Fruit fly (Drosophila melanogaster): ENCODE data around the gene CG14860.

Gene CG14860

DNA sequence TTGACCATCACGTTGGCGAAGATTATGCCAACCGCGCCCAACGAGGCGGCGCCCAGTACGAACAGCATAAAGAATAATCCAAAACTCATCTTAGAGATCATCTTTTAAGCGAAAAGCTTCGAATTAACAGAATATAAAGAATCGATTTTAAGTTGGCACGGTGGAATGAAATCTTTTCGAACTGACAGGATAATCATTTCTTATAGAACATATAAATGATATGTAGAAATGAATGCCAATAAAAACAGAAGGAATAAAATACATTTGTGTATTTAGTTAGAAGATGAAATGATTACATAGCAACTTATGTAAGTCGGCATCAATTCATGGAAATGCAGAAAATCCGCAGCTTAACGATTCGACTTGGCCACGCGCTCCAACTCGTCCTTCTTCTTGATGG, 5.6 kb downstream of the CG14860 start, which contains the start of gene VhaPPA1-2:
VhaPPA1-2 (minus strand) TSS at position 101 of the 400 bp plus-strand sequence.
- TF ChIP-seq lola (GFP tag; optimal IDR thresholded peaks at IDR 0.05) = no peak
- no peak for TF ChIP-seq N (GFP tag; optimal IDR thresholded peaks at IDR 0.05)

DNA sequence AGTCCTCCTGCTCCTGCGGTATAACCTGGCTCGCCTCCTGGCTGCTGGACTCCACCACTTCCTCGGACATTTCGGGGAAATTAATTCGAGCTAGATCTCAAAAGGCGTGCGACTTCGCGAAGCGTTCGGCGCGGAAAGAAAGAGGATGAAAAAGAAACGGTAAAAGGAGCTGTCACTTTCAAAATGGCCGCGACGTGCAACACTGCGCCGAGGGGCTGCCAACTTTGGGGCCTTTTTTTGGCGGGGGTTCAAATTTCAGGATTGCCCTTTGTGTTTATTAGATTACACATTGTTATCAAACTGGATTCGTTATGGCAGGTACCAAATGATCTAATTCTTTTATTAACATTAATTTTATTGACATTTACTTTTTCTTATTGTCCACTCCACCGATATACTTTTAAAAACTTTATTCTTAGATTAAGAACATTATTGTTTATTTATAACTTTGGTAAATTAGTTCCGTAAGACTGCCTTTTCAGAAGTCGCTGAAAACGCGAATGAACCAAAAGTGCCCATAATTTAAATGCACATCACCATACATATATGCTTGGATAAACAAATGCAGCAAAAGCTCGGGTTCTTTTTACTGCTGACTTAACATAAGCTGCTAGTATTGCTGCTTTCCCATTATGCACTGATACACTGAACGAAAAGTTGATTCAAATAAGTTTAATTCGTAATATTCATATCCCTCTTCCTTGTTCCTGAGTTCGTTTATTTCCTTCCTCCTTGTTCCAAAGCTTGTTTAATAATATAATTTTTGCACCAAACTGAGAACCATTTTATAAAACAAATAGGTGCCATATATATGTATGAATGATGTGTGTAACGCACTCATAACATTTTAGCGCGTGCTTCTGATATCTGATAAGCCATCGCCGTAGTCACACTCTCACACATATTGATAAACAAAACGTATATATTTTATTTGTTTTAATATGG, 7.1 kb downstream of the CG14860 start, which contains the start of gene RpS5b:
RpS5b (minus strand) TSS at position 156 of the 945 bp plus-strand sequence.
- TF ChIP-seq tai (GFP tag; optimal IDR thresholded peaks at IDR 0.05) (no peak), HLH106 (tag; optimal IDR thresholded peaks at IDR 0.05) (peak; percentile 27), CG9705 (GFP tag; optimal IDR thresholded peaks at IDR 0.05) (peak; percentile 42), dmrt93B (GFP tag; optimal IDR thresholded peaks at IDR 0.05) (peak; percentile 25), psq (GFP tag; optimal IDR thresholded peaks at IDR 0.05) (peak; percentile 26), Rel (GFP tag; optimal IDR thresholded peaks at IDR 0.05) (no peak), Rel (tag; optimal IDR thresholded peaks at IDR 0.05) (peak; percentile 7), rgr (GFP tag; optimal IDR thresholded peaks at IDR 0.05) (peak; percentile 9), CG32264 (GFP tag; optimal IDR thresholded peaks at IDR 0.05) (no peak), Dif (GFP tag; optimal IDR thresholded peaks at IDR 0.05; ENCODE audit: partially characterized antibody) (no peak), h (GFP tag; optimal IDR thresholded peaks at IDR 0.05) (peak; percentile 30)

DNA sequence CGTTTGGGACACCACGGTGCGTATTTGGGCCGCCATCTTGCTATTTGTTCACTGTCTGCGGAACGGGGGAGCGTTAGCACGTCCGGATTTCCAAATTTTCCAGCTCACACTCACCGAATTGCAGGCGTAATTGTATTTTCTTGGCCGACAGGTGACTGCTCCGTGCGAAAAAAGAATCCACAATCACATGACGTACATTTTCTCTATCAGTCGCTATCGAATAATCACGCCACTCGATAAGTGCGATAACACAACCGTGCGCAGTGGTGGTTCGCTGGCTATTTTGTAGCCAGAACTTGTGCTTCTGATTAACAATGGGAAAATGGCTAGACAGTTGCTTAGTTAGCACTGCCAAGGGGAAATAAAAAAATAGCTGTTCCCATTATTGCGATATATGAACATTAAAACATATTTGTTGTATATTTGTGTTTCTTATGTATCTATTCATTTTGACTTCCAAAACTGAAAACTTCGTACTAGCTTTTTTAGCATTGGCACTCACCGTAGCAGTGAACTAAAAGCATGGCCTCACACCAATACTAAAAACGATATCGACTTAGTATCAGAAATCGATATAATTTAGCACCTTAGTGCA, 9.3 kb downstream of the CG14860 start, which contains the start of gene VhaPPA1-1:
VhaPPA1-1 (minus strand) TSS at position 225 of the 595 bp plus-strand sequence.
- peak; percentile 39 for TF ChIP-seq h (GFP tag; optimal IDR thresholded peaks at IDR 0.05)
- peak; percentile 99 for TF ChIP-seq Myc (optimal IDR thresholded peaks at IDR 0.05)
- no peak for TF ChIP-seq br (GFP tag; optimal IDR thresholded peaks at IDR 0.05)
- peak; percentile 89 for TF ChIP-seq woc (GFP tag; optimal IDR thresholded peaks at IDR 0.05)
- TF ChIP-seq Sp1 (GFP tag; optimal IDR thresholded peaks at IDR 0.05) = peak; percentile 32
- peak; percentile 0 for TF ChIP-seq rgr (GFP tag; optimal IDR thresholded peaks at IDR 0.05)
- TF ChIP-seq foxo (GFP tag; optimal IDR thresholded peaks at IDR 0.05) = peak in 1 of 2 experiments; percentile 20
- no peak for TF ChIP-seq Vsx2 (GFP tag; optimal IDR thresholded peaks at IDR 0.05; ENCODE audit: partially characterized antibody)
- peak; percentile 40 for TF ChIP-seq HLH106 (tag; optimal IDR thresholded peaks at IDR 0.05)

DNA sequence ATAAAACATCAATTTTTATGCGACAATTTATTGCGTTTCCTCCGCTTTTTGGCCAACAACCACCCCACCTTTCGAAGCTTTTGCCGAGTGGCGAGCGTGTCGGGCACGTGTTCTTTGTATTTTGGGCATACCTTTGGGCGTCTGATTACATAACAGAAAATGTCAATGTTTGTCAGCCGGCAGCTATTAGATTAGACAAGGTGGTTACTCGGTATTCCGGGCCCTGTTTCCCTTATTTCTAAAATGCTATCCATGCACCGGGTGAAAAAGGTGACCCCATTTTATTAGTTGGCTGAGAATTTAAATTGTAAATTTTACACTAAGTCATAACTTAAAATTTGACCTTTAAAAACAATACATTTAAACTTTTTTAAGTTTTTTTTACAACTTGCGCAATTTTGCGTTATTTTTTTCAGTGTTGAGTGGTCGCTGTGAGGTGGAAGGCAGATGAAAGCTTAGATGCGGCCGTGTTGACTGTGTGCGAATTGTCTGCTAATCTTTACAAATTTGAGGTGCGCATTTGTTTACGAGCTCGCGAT, 17.9 kb downstream of the CG14860 start:
- TF ChIP-seq rgr (GFP tag; optimal IDR thresholded peaks at IDR 0.05) (no peak), fru (GFP tag; optimal IDR thresholded peaks at IDR 0.05) (no peak), br (GFP tag; optimal IDR thresholded peaks at IDR 0.05) (no peak), usp (GFP tag; optimal IDR thresholded peaks at IDR 0.05) (no peak), sage (GFP tag; optimal IDR thresholded peaks at IDR 0.05) (no peak), Rel (GFP tag; optimal IDR thresholded peaks at IDR 0.05) (no peak), Rel (tag; optimal IDR thresholded peaks at IDR 0.05) (no peak), pan (optimal IDR thresholded peaks at IDR 0.05) (no peak), tai (GFP tag; optimal IDR thresholded peaks at IDR 0.05) (no peak), HLH106 (tag; optimal IDR thresholded peaks at IDR 0.05) (no peak), ey (GFP tag; optimal IDR thresholded peaks at IDR 0.05) (no peak), Hr83 (GFP tag; optimal IDR thresholded peaks at IDR 0.05; ENCODE audit: poor library complexity, severe bottlenecking) (no peak), h (GFP tag; optimal IDR thresholded peaks at IDR 0.05) (no peak), foxo (GFP tag; optimal IDR thresholded peaks at IDR 0.05) (no peak), dsf (GFP tag; optimal IDR thresholded peaks at IDR 0.05; ENCODE audit: borderline replicate concordance) (no peak)

DNA sequence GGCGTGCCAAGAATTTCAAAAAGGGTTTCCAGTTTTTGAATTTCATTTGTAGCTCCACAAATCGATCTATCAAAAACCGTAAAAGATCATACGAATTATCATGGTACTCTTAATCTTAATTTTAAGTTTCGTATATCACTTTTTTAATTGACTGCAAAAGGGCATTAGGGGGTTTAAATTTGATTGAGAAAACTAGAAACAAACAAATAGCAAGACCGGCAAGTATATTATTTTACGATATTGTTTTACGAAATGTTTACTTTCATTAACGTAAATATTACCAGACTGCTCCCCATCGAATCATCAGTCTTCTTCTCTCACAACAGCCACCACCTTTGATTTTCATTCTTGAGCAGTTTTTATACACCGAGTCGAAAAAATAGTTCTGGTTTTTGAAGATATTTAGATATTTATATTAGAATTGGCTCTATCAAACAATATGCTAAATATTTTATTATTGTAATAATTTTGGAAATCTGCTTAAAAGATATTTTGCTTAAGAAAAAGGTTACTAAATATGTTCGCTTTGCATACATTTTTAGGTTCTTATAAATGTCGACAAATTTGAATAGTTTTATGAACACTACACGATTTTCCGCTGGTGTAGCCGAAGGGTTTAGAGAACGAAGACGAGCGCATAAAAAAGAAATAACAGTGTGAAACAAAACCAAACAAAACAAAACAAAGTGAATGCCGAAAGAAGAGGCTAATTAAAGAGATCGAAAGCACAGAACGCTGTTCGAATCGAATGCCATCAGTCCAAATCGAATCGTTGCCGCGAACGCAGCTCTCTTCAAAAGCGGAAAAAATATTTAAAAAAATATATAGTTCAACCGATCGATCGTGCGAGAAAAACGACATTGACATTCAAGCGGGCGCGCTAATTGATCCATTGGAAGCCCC, 23.6 kb downstream of the CG14860 start, which contains the start of gene Sdr:
Sdr (plus strand) TSS at position 702 of the 903 bp plus-strand sequence.
- TF ChIP-seq Dfd (GFP tag; optimal IDR thresholded peaks at IDR 0.05) (no peak), tai (GFP tag; optimal IDR thresholded peaks at IDR 0.05) (peak; percentile 37), ey (GFP tag; optimal IDR thresholded peaks at IDR 0.05) (peak; percentile 61), br (GFP tag; optimal IDR thresholded peaks at IDR 0.05) (no peak), woc (GFP tag; optimal IDR thresholded peaks at IDR 0.05) (peak; percentile 75), Abd-B (GFP tag; optimal IDR thresholded peaks at IDR 0.05) (no peak), dl (GFP tag; optimal IDR thresholded peaks at IDR 0.05; ENCODE audit: insufficient read depth in 1 of 2, partially characterized antibody in 2 of 2) (no peak), HLH106 (tag; optimal IDR thresholded peaks at IDR 0.05) (peak; percentile 79), sage (GFP tag; optimal IDR thresholded peaks at IDR 0.05) (peak; percentile 22), GATAd (GFP tag; optimal IDR thresholded peaks at IDR 0.05) (no peak), CG32264 (GFP tag; optimal IDR thresholded peaks at IDR 0.05) (no peak), foxo (GFP tag; optimal IDR thresholded peaks at IDR 0.05) (peak in 1 of 2 experiments; percentile 84), h (GFP tag; optimal IDR thresholded peaks at IDR 0.05) (peak; percentile 80), usp (GFP tag; optimal IDR thresholded peaks at IDR 0.05) (no peak), dmrt93B (GFP tag; optimal IDR thresholded peaks at IDR 0.05) (peak; percentile 67), sv (GFP tag; optimal IDR thresholded peaks at IDR 0.05) (no peak), dsf (GFP tag; optimal IDR thresholded peaks at IDR 0.05; ENCODE audit: borderline replicate concordance) (no peak), Myc (optimal IDR thresholded peaks at IDR 0.05) (no peak), pan (optimal IDR thresholded peaks at IDR 0.05) (no peak), Hr78 (GFP tag; optimal IDR thresholded peaks at IDR 0.05) (no peak), CG9705 (GFP tag; optimal IDR thresholded peaks at IDR 0.05) (peak; percentile 49), Vsx2 (GFP tag; optimal IDR thresholded peaks at IDR 0.05; ENCODE audit: partially characterized antibody) (peak; percentile 90), jim (GFP tag; optimal IDR thresholded peaks at IDR 0.05) (no peak)
